Fruit fly (Drosophila melanogaster) Kc167 (cell line): ENCODE results near the gene mgl.

ENCODE experiments used
- h ChIP-seq: fragments of >200 bp; optimal IDR thresholded peaks from 3 replicates; lab custom pipeline; 2018; ENCODE audit warnings: missing external identifiers
- psq ChIP-seq: fragments of >200 bp; optimal IDR thresholded peaks from 2 replicates; lab custom pipeline; 2017; ENCODE audit warnings: missing external identifiers

- TF ChIP-seq h (no peak), psq (lab: Kevin White, UChicago) (no peak)
Measured at dm6 chrX:9416045-9416444, 83.9 kb downstream of the mgl start.
